Worm (Caenorhabditis elegans): ENCODE measurements around the gene F17H10.2.

The F17H10.2 gene

DNA sequence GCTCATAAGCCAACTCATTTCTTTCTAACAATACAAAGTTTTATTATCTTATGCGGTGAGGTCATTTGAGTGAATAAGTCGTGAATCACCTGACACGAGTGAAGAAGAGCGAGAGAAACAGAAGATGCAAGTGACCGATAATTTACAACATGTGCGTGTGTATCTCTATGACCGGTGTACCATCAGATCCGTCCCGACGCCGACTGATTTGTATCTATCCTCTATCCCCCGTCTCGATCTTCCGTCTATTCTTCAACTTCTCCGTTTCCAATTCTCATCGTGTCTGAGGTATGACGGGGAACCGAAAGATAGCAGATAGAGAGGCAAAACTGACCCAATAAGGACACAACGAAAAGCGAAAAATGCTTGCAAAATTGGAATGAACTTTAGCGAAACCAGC is 27.9 kb downstream of the F17H10.2 start, which contains the start of gene F09A5.3 (continued):
- peak; percentile 47 for TF ChIP-seq lir-3 (tag; optimal IDR thresholded peaks at IDR 0.05; ENCODE audit: poor library complexity)
- no peak for TF ChIP-seq ztf-11 (tag; optimal IDR thresholded peaks at IDR 0.05)
- TF ChIP-seq ztf-4 (tag; optimal IDR thresholded peaks at IDR 0.05), result peak; percentile 55
- no peak for TF ChIP-seq egl-13 (tag; optimal IDR thresholded peaks at IDR 0.05)
- TF ChIP-seq nhr-20 (tag; optimal IDR thresholded peaks at IDR 0.05), result peak; percentile 83
- no peak for TF ChIP-seq unc-86 (tag; optimal IDR thresholded peaks at IDR 0.05)
- no peak for TF ChIP-seq egl-27 (tag; optimal IDR thresholded peaks at IDR 0.05)
- TF ChIP-seq efl-1 (optimal IDR thresholded peaks at IDR 0.05), result no peak
- TF ChIP-seq efl-1 (GFP tag; optimal IDR thresholded peaks at IDR 0.05 in 1 of 2), result peak in 1 of 2 experiments; percentile 91
- no peak for TF ChIP-seq unc-30 (tag; optimal IDR thresholded peaks at IDR 0.05)
- TF ChIP-seq mep-1 (tag; optimal IDR thresholded peaks at IDR 0.05), result peak; percentile 74
- no peak for TF ChIP-seq pag-3 (tag; optimal IDR thresholded peaks at IDR 0.05; ENCODE audit: borderline replicate concordance, insufficient read depth)
- TF ChIP-seq fkh-8 (tag; optimal IDR thresholded peaks at IDR 0.05), result no peak
- no peak for TF ChIP-seq C34B4.2 (tag; optimal IDR thresholded peaks at IDR 0.05)
- no peak for TF ChIP-seq pax-3 (tag; optimal IDR thresholded peaks at IDR 0.05)
- peak in 1 of 3 experiments; percentile 1 for TF ChIP-seq dpl-1 (GFP tag; optimal IDR thresholded peaks at IDR 0.05)
- TF ChIP-seq snpc-4 (tag; optimal IDR thresholded peaks at IDR 0.05), result no peak
- TF ChIP-seq nhr-77 (tag; optimal IDR thresholded peaks at IDR 0.05), result no peak
- no peak for TF ChIP-seq tlp-1 (tag; optimal IDR thresholded peaks at IDR 0.05)
- no peak for TF ChIP-seq sup-37 (GFP tag; optimal IDR thresholded peaks at IDR 0.05)
- TF ChIP-seq jun-1 (tag; optimal IDR thresholded peaks at IDR 0.05), result no peak
- TF ChIP-seq fkh-10 (GFP tag; optimal IDR thresholded peaks at IDR 0.05), result no peak
- TF ChIP-seq aha-1 (tag; optimal IDR thresholded peaks at IDR 0.05), result no peak
- no peak for TF ChIP-seq efl-3 (GFP tag; optimal IDR thresholded peaks at IDR 0.05)
- TF ChIP-seq nhr-47 (tag; optimal IDR thresholded peaks at IDR 0.05), result peak; percentile 41
- no peak for TF ChIP-seq hlh-17 (GFP tag; optimal IDR thresholded peaks at IDR 0.05; ENCODE audit: borderline replicate concordance)
- peak in 1 of 2 experiments; percentile 85 for TF ChIP-seq mdl-1 (tag; optimal IDR thresholded peaks at IDR 0.05)
- no peak for TF ChIP-seq unc-62 (GFP tag; optimal IDR thresholded peaks at IDR 0.05)
- TF ChIP-seq ceh-90 (tag; optimal IDR thresholded peaks at IDR 0.05), result no peak
- TF ChIP-seq nhr-11 (tag; optimal IDR thresholded peaks at IDR 0.05), result no peak
- TF ChIP-seq rnt-1 (tag; optimal IDR thresholded peaks at IDR 0.05), result peak; percentile 57
- TF ChIP-seq alr-1 (tag; optimal IDR thresholded peaks at IDR 0.05; ENCODE audit: borderline replicate concordance), result no peak
- no peak for TF ChIP-seq tbx-2 (tag; optimal IDR thresholded peaks at IDR 0.05)
- TF ChIP-seq irx-1 (tag; optimal IDR thresholded peaks at IDR 0.05), result peak; percentile 30
- TF ChIP-seq grh-1 (GFP tag; IDR thresholded peaks at IDR 0.05), result peak; percentile 61
- TF ChIP-seq C04F5.9 (tag; optimal IDR thresholded peaks at IDR 0.05), result no peak
- TF ChIP-seq C16A3.4 (tag; optimal IDR thresholded peaks at IDR 0.05), result peak; percentile 8
- TF ChIP-seq lin-15B (tag; optimal IDR thresholded peaks at IDR 0.05), result no peak
- TF ChIP-seq lin-13 (GFP tag; optimal IDR thresholded peaks at IDR 0.05), result peak; percentile 32
- no peak for TF ChIP-seq pqm-1 (tag; optimal IDR thresholded peaks at IDR 0.05)
- no peak for TF ChIP-seq ceh-88 (GFP tag; IDR thresholded peaks at IDR 0.05)
- TF ChIP-seq ceh-8 (GFP tag; optimal IDR thresholded peaks at IDR 0.05), result no peak
- TF ChIP-seq nhr-19 (GFP tag; conservative IDR thresholded peaks at IDR 0.05), result peak; percentile 66
- TF ChIP-seq skn-1 (tag; optimal IDR thresholded peaks at IDR 0.05), result no peak
- TF ChIP-seq sox-4 (tag; optimal IDR thresholded peaks at IDR 0.05), result no peak
- TF ChIP-seq lsy-2 (tag; optimal IDR thresholded peaks at IDR 0.05), result peak; percentile 28 to 61
